Fruit fly (Drosophila melanogaster) whole organism, pupa: ENCODE results near the gene CG9903.

Source experiments
- CG12605 ChIP-seq: fragments of 200-800 bp; sonication (Bioruptor generic); IDR thresholded peaks from 2 replicates; pipeline ENCODE4 v1.3.6; 2022; ENCODE audit warnings: missing biosample characterization, missing genetic modification characterization
- CG13204 ChIP-seq: fragments of 200-800 bp; sonication (Bioruptor generic); optimal IDR thresholded peaks from 2 replicates; lab custom pipeline; 2018; ENCODE audit warnings: missing biosample characterization, mild to moderate bottlenecking, missing genetic modification characterization, moderate library complexity
- CG14655 ChIP-seq: fragments of 200-800 bp; sonication (Bioruptor generic); optimal IDR thresholded peaks from 3 replicates; lab custom pipeline; 2017; ENCODE audit warnings: mild to moderate bottlenecking, missing biosample characterization, missing genetic modification reagents, missing genetic modification characterization
- CG15710 ChIP-seq: fragments of 200-800 bp; sonication (Bioruptor generic); optimal IDR thresholded peaks from 2 replicates; lab custom pipeline; 2018; ENCODE audit warnings: missing biosample characterization, mild to moderate bottlenecking, missing genetic modification characterization, moderate library complexity
- CG17806 ChIP-seq: fragments of 200-800 bp; sonication (Bioruptor generic); optimal IDR thresholded peaks from 2 replicates; lab custom pipeline; 2018; ENCODE audit warnings: missing biosample characterization, mild to moderate bottlenecking, missing genetic modification characterization, moderate library complexity
- CG32121 ChIP-seq: fragments of 200-800 bp; sonication (Bioruptor generic); IDR thresholded peaks from 2 replicates; pipeline ENCODE4 v1.3.6; 2022; ENCODE audit warnings: missing biosample characterization, missing genetic modification characterization
- CG34367 ChIP-seq: fragments of 200-800 bp; sonication (Bioruptor generic); optimal IDR thresholded peaks from 2 replicates; lab custom pipeline; 2018; ENCODE audit warnings: missing biosample characterization, mild to moderate bottlenecking, missing genetic modification characterization
- CG4496 ChIP-seq: fragments of 200-800 bp; sonication (Bioruptor generic); IDR thresholded peaks from 3 replicates; pipeline ENCODE4 v1.3.6; 2022; ENCODE audit warnings: missing biosample characterization, missing genetic modification characterization
- CG8159 ChIP-seq: fragments of 200-800 bp; sonication (Bioruptor generic); optimal IDR thresholded peaks from 3 replicates; lab custom pipeline; 2018; ENCODE audit warnings: missing biosample characterization, mild to moderate bottlenecking, missing genetic modification characterization, moderate library complexity
- CG8301 ChIP-seq: fragments of 200-800 bp; sonication (Bioruptor generic); optimal IDR thresholded peaks from 2 replicates; lab custom pipeline; 2018; ENCODE audit warnings: missing biosample characterization, mild to moderate bottlenecking, missing genetic modification characterization
- CG9948 ChIP-seq: fragments of 200-800 bp; sonication (Bioruptor generic); optimal IDR thresholded peaks from 2 replicates; lab custom pipeline; 2018; ENCODE audit warnings: missing biosample characterization, mild to moderate bottlenecking, missing genetic modification characterization, moderate library complexity
- D1 ChIP-seq: fragments of 200-800 bp; sonication (Bioruptor generic); optimal IDR thresholded peaks from 2 replicates; lab custom pipeline; 2018; ENCODE audit warnings: missing biosample characterization, mild to moderate bottlenecking, missing genetic modification characterization, moderate library complexity
- EcR ChIP-seq: fragments of 200-800 bp; sonication (Bioruptor generic); optimal IDR thresholded peaks from 3 replicates; lab custom pipeline; 2019; ENCODE audit warnings: missing biosample characterization, missing genetic modification characterization, mild to moderate bottlenecking, moderate library complexity, missing genetic modification reagents
- Ets98B ChIP-seq: fragments of 200-800 bp; sonication (Bioruptor generic); IDR thresholded peaks from 2 replicates; pipeline ENCODE4 v1.3.6; 2022; ENCODE audit warnings: missing biosample characterization, missing genetic modification characterization
- Pif1A ChIP-seq: fragments of 200-800 bp; sonication (Bioruptor generic); optimal IDR thresholded peaks from 3 replicates; lab custom pipeline; 2016; ENCODE audit warnings: missing biosample characterization, missing genetic modification characterization
- Pif1B ChIP-seq: fragments of 200-800 bp; sonication (Bioruptor generic); optimal IDR thresholded peaks from 3 replicates; lab custom pipeline; 2016; ENCODE audit warnings: missing biosample characterization, missing genetic modification characterization
- Snoo ChIP-seq: fragments of 200-800 bp; sonication (Bioruptor generic); optimal IDR thresholded peaks from 3 replicates; lab custom pipeline; 2017; ENCODE audit warnings: missing biosample characterization, mild to moderate bottlenecking, missing genetic modification characterization, inconsistent platforms
- fd96Ca ChIP-seq: fragments of 200-800 bp; sonication (Bioruptor generic); IDR thresholded peaks from 3 replicates; pipeline ENCODE4 v1.3.6; 2022; ENCODE audit warnings: missing biosample characterization, missing genetic modification characterization
- gl ChIP-seq: fragments of 200-800 bp; sonication (Bioruptor generic); optimal IDR thresholded peaks from 2 replicates; lab custom pipeline; 2018; ENCODE audit warnings: missing biosample characterization, mild to moderate bottlenecking, missing genetic modification characterization
- rn ChIP-seq: fragments of 200-800 bp; sonication (Bioruptor generic); IDR thresholded peaks from 2 replicates; pipeline ENCODE4 v1.3.6; 2022; ENCODE audit warnings: missing biosample characterization, missing genetic modification characterization

CG9903 gene

dm6 chrX:16582145-16582544 is 41.5 kb upstream of the CG9903 start:
- 0 out of 3 replicates have a peak, but pooled peaks have one; percentile 6 for TF ChIP-seq CG4496 (GFP tag; lab: Robert Waterston, UW)
- TF ChIP-seq CG9948 (tag; lab: Kevin White, UChicago): no peak
- TF ChIP-seq fd96Ca (GFP tag; lab: Robert Waterston, UW): no peak

- TF ChIP-seq CG8159 (tag; lab: Kevin White, UChicago) (no peak), CG14655 (GFP tag; lab: Kevin White, UChicago) (peak; percentile 29)
Measured at dm6 chrX:16581703-16582102, 41.1 kb upstream of the CG9903 start.

DNA sequence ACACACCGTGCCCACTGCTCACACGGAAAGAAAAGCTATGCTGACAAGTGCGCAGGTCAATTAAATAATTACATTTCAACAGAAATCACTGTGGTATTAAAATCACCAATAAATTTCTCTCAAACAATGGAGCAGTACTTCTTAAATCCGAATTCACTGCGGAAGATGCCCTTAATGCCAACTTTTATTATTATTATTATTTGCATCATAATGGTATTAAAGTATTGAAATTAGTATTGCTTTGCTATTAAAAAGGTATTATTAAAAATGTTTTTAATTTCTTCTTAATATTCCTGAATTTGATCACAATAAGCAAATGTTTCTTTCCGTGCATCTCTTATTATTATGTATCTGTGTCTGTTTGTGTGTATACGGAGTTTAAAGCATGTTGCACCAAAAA is 39.3 kb upstream of the CG9903 start:
- TF ChIP-seq fd96Ca (GFP tag; lab: Robert Waterston, UW) (no peak), CG15710 (tag; lab: Kevin White, UChicago) (peak; percentile 26), CG17806 (tag; lab: Kevin White, UChicago) (peak; percentile 11), CG14655 (GFP tag; lab: Kevin White, UChicago) (peak; percentile 23), EcR (GFP tag; lab: Kevin White, UChicago) (no peak), CG8159 (tag; lab: Kevin White, UChicago) (peak; percentile 48), CG8301 (tag; lab: Kevin White, UChicago) (peak; percentile 8), CG9948 (tag; lab: Kevin White, UChicago) (peak; percentile 22)

DNA sequence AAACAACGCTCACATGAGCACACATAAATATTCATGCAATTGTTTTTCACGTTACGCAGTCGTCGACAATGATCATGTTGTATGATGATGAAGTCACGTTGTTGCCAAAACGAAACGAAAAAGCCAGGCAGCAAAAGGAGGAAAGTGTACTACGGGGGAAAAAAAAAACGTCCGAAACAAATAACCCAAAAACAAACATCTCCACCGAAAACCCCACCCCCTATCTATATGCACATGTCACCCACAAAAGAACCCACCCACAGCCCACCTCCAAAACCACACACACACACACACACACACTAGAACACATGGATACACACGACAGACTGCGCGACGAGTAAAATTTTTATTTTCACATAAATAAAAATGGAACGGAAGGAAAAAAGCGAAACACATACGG is 34.4 kb upstream of the CG9903 start:
- TF ChIP-seq CG12605 (GFP tag; lab: Robert Waterston, UW): no peak
- TF ChIP-seq rn (GFP tag; lab: Robert Waterston, UW): no peak
- TF ChIP-seq CG32121 (GFP tag; lab: Robert Waterston, UW): 0 out of 2 replicates have a peak, but pooled peaks have one; percentile 12
- no peak for TF ChIP-seq Snoo

- no peak for TF ChIP-seq gl (tag; lab: Kevin White, UChicago)
Measured at dm6 chrX:16574114-16574513, 33.5 kb upstream of the CG9903 start.

dm6 chrX:16573659-16574058 is 33.0 kb upstream of the CG9903 start:
- TF ChIP-seq Pif1A (GFP tag; lab: Kevin White, UChicago): peak; percentile 51
- no peak for TF ChIP-seq Snoo
- peak; percentile 33 for TF ChIP-seq CG13204 (GFP tag; lab: Kevin White, UChicago)
- peak; percentile 2 for TF ChIP-seq CG8159 (tag; lab: Kevin White, UChicago)
- TF ChIP-seq gl (tag; lab: Kevin White, UChicago): peak; percentile 39
- peak; percentile 7 for TF ChIP-seq Pif1B
- peak; percentile 11 for TF ChIP-seq CG34367
- TF ChIP-seq CG17806 (tag; lab: Kevin White, UChicago): no peak
- TF ChIP-seq fd96Ca (GFP tag; lab: Robert Waterston, UW): 0 out of 3 replicates have a peak, but pooled peaks have one; percentile 32

dm6 chrX:16570572-16571224 is 30.0 kb upstream of the CG9903 start:
- no peak for TF ChIP-seq CG12605 (GFP tag; lab: Robert Waterston, UW)
- TF ChIP-seq EcR (GFP tag; lab: Kevin White, UChicago): no peak
- TF ChIP-seq CG4496 (GFP tag; lab: Robert Waterston, UW): peak; percentile 68; the same call in 2 of the 3 replicates
- TF ChIP-seq Ets98B (GFP tag; lab: Robert Waterston, UW): peak; percentile 42; the same call in 1 of the 2 replicates
- TF ChIP-seq CG32121 (GFP tag; lab: Robert Waterston, UW): peak; percentile 58
- TF ChIP-seq CG15710 (tag; lab: Kevin White, UChicago): no peak

- TF ChIP-seq rn (GFP tag; lab: Robert Waterston, UW) (no peak), Ets98B (GFP tag; lab: Robert Waterston, UW) (no peak), CG14655 (GFP tag; lab: Kevin White, UChicago) (no peak), D1 (no peak), CG34367 (no peak), CG32121 (GFP tag; lab: Robert Waterston, UW) (no peak), fd96Ca (GFP tag; lab: Robert Waterston, UW) (no peak), EcR (GFP tag; lab: Kevin White, UChicago) (no peak), CG8159 (tag; lab: Kevin White, UChicago) (no peak), CG12605 (GFP tag; lab: Robert Waterston, UW) (no peak), CG4496 (GFP tag; lab: Robert Waterston, UW) (no peak), gl (tag; lab: Kevin White, UChicago) (no peak), CG17806 (tag; lab: Kevin White, UChicago) (no peak), Snoo (no peak)
Measured at dm6 chrX:16565377-16565776, 24.7 kb upstream of the CG9903 start.
